Worm (Caenorhabditis elegans): ENCODE data around the gene T02D1.4.

DNA sequence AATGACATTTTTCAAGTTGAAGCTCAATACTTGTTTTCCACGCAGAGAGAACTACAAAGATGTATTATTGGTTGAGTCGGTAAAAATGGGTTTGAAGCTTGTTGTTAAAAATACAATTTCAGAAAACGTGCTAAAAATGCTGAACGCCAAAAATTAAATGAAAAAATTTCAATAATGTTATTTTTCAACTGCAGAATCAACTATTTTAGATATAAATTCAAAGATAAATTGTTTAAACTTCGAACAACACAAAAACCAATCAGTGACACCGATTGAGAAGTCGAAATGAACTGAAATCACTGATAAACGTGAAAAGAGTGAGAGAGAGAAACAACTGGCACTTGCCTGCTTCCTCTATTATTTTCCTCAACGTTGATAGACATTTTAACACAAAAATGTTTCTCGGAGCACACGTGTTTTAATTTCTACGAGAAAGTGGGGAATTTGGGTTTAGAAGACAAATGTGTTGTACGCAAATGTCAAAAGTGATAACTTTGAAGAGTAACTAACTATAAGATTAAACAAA lies 12.1 kb upstream of the T02D1.4 start, which contains the start of gene T02D1.8:
- no peak for TF ChIP-seq B0310.2 (tag; optimal IDR thresholded peaks at IDR 0.05)
- TF ChIP-seq hnd-1 (tag; optimal IDR thresholded peaks at IDR 0.05): no peak
- TF ChIP-seq tbx-11 (GFP tag; IDR thresholded peaks at IDR 0.05): no peak
- no peak for TF ChIP-seq tbx-37 (GFP tag; conservative IDR thresholded peaks at IDR 0.05)
- no peak for TF ChIP-seq pes-1 (GFP tag; IDR thresholded peaks at IDR 0.05)

Measured in whole organism, early embryonic.